Worm (Caenorhabditis elegans) whole organism, L3 larva: Measurements from ENCODE around the gene F44E2.7.

Source experiments
- R02D3.7 ChIP-seq: fragments of 150-350 bp; optimal IDR thresholded peaks from 2 replicates; lab custom pipeline; 2014; ENCODE audit warnings: missing biosample characterization, missing genetic modification characterization
- ZK546.5 ChIP-seq: sonication (generic microtip); optimal IDR thresholded peaks from 2 replicates; lab custom pipeline; 2017; ENCODE audit warnings: missing biosample characterization, missing genetic modification characterization
- aly-2 ChIP-seq: fragments of 150-350 bp; optimal IDR thresholded peaks from 2 replicates; lab custom pipeline; 2014; ENCODE audit warnings: missing biosample characterization, missing genetic modification characterization
- ama-1 ChIP-seq: fragments of 150-350 bp; optimal IDR thresholded peaks from 2 replicates; lab custom pipeline; 2018
- ceh-28 ChIP-seq: fragments of 150-350 bp; optimal IDR thresholded peaks from 2 replicates; lab custom pipeline; 2014; ENCODE audit warnings: missing biosample characterization, missing genetic modification reagents, missing genetic modification characterization
- ceh-82 ChIP-seq: fragments of 150-350 bp; optimal IDR thresholded peaks from 2 replicates; lab custom pipeline; 2014; ENCODE audit warnings: missing biosample characterization, missing genetic modification characterization
- daf-12 ChIP-seq: fragments of 150-350 bp; optimal IDR thresholded peaks from 2 replicates; lab custom pipeline; 2014; ENCODE audit warnings: missing biosample characterization, missing genetic modification reagents, missing genetic modification characterization
- egl-5 ChIP-seq: fragments of 150-350 bp; optimal IDR thresholded peaks from 2 replicates; lab custom pipeline; 2017; ENCODE audit warnings: missing biosample characterization, missing genetic modification reagents, missing genetic modification characterization, inconsistent platforms
- elt-1 ChIP-seq: fragments of 150-350 bp; optimal IDR thresholded peaks from 2 replicates; lab custom pipeline; 2014; ENCODE audit warnings: missing biosample characterization, missing genetic modification characterization
- elt-2 ChIP-seq: sonication (generic microtip); optimal IDR thresholded peaks from 2 replicates; lab custom pipeline; 2016; ENCODE audit warnings: missing genetic modification reagents, mild to moderate bottlenecking, missing genetic modification characterization, missing compliant biosample characterization
- elt-3 ChIP-seq, 3 experiments: fragments of 150-350 bp in 1 of 3; sonication (generic microtip) in 2 of 3; optimal IDR thresholded peaks; 2 replicates in 2 of 3; 4 replicates in 1 of 3; lab custom pipeline; 2014 to 2017; ENCODE audit warnings: missing biosample characterization in 3 of 3, missing genetic modification characterization in 3 of 3
- fkh-10 ChIP-seq: sonication (generic microtip); optimal IDR thresholded peaks from 2 replicates; lab custom pipeline; 2017; ENCODE audit warnings: missing biosample characterization, missing genetic modification reagents, missing genetic modification characterization
- fkh-2 ChIP-seq: fragments of 150-350 bp; optimal IDR thresholded peaks from 2 replicates; lab custom pipeline; 2014; ENCODE audit warnings: missing biosample characterization, missing genetic modification reagents, missing genetic modification characterization
- fos-1 ChIP-seq: fragments of 150-350 bp; optimal IDR thresholded peaks from 2 replicates; lab custom pipeline; 2014; ENCODE audit warnings: missing biosample characterization, missing genetic modification characterization
- hmg-11 ChIP-seq: sonication (generic microtip); optimal IDR thresholded peaks from 2 replicates; lab custom pipeline; 2016; ENCODE audit warnings: missing genetic modification characterization, missing compliant biosample characterization
- jun-1 ChIP-seq: fragments of 150-350 bp; optimal IDR thresholded peaks from 2 replicates; lab custom pipeline; 2014; ENCODE audit warnings: missing biosample characterization, missing genetic modification reagents, missing genetic modification characterization
- lin-39 ChIP-seq: fragments of 150-350 bp; optimal IDR thresholded peaks from 2 replicates; lab custom pipeline; 2018; ENCODE audit warnings: missing biosample characterization, missing genetic modification reagents, missing genetic modification characterization
- lsy-12 ChIP-seq: sonication (generic microtip); optimal IDR thresholded peaks from 2 replicates; lab custom pipeline; 2016; ENCODE audit warnings: mild to moderate bottlenecking, missing genetic modification characterization, missing compliant biosample characterization
- mdl-1 ChIP-seq: fragments of 150-350 bp; optimal IDR thresholded peaks from 2 replicates; lab custom pipeline; 2014; ENCODE audit warnings: missing biosample characterization, missing genetic modification characterization
- mml-1 ChIP-seq: fragments of 150-350 bp; sonication (generic microtip); optimal IDR thresholded peaks from 3 replicates; lab custom pipeline; 2014; ENCODE audit warnings: missing biosample characterization, missing genetic modification characterization
- nfya-1 ChIP-seq: sonication (generic microtip); optimal IDR thresholded peaks from 2 replicates; lab custom pipeline; 2017; ENCODE audit warnings: missing genetic modification characterization, mild to moderate bottlenecking, missing compliant biosample characterization, antibody characterized with exemption, moderate library complexity; ENCODE audit not compliant: insufficient read depth
- nhr-11 ChIP-seq: fragments of 150-350 bp; optimal IDR thresholded peaks from 2 replicates; lab custom pipeline; 2014; ENCODE audit warnings: missing biosample characterization, missing genetic modification characterization
- nhr-12 ChIP-seq: fragments of 150-350 bp; optimal IDR thresholded peaks from 2 replicates; lab custom pipeline; 2014; ENCODE audit warnings: missing biosample characterization, missing genetic modification characterization
- nhr-23 ChIP-seq: fragments of 150-350 bp; optimal IDR thresholded peaks from 2 replicates; lab custom pipeline; 2014; ENCODE audit warnings: missing biosample characterization, missing genetic modification reagents, missing genetic modification characterization
- nhr-237 ChIP-seq: fragments of 150-350 bp; optimal IDR thresholded peaks from 2 replicates; lab custom pipeline; 2014; ENCODE audit warnings: missing biosample characterization, missing genetic modification characterization
- nhr-25 ChIP-seq: sonication (generic microtip); optimal IDR thresholded peaks from 2 replicates; lab custom pipeline; 2017; ENCODE audit warnings: missing biosample characterization, missing genetic modification characterization
- nhr-28 ChIP-seq: fragments of 150-350 bp; optimal IDR thresholded peaks from 2 replicates; lab custom pipeline; 2014; ENCODE audit warnings: missing biosample characterization, missing genetic modification characterization
- nhr-43 ChIP-seq: sonication (generic microtip); optimal IDR thresholded peaks from 2 replicates; lab custom pipeline; 2016; ENCODE audit warnings: mild to moderate bottlenecking, missing genetic modification characterization, missing compliant biosample characterization; ENCODE audit not compliant: poor library complexity, severe bottlenecking
- nhr-77 ChIP-seq: fragments of 150-350 bp; optimal IDR thresholded peaks from 2 replicates; lab custom pipeline; 2014; ENCODE audit warnings: missing biosample characterization, missing genetic modification characterization
- pha-4 ChIP-seq: fragments of 150-350 bp; optimal IDR thresholded peaks from 2 replicates; lab custom pipeline; 2014; ENCODE audit warnings: missing biosample characterization, missing genetic modification reagents, missing genetic modification characterization
- pqm-1 ChIP-seq: fragments of 150-350 bp; optimal IDR thresholded peaks from 2 replicates; lab custom pipeline; 2017; ENCODE audit warnings: missing biosample characterization, missing genetic modification characterization, inconsistent platforms
- sea-2 ChIP-seq: fragments of 150-350 bp; sonication (generic microtip); optimal IDR thresholded peaks from 4 replicates; lab custom pipeline; 2014; ENCODE audit warnings: missing biosample characterization, missing genetic modification reagents, missing genetic modification characterization
- skn-1 ChIP-seq: fragments of 150-350 bp; optimal IDR thresholded peaks from 2 replicates; lab custom pipeline; 2014; ENCODE audit warnings: missing biosample characterization, missing genetic modification characterization
- snpc-4 ChIP-seq: fragments of 150-350 bp; optimal IDR thresholded peaks from 2 replicates; lab custom pipeline; 2014; ENCODE audit warnings: missing biosample characterization, missing genetic modification characterization
- tbx-2 ChIP-seq: sonication (generic microtip); optimal IDR thresholded peaks from 2 replicates; lab custom pipeline; 2016; ENCODE audit warnings: mild to moderate bottlenecking, missing genetic modification characterization, missing compliant biosample characterization
- unc-62 ChIP-seq: fragments of 150-350 bp; sonication (generic microtip); optimal IDR thresholded peaks from 4 replicates; lab custom pipeline; 2014; ENCODE audit warnings: missing biosample characterization, missing genetic modification reagents, missing genetic modification characterization
- zag-1 ChIP-seq: fragments of 150-350 bp; optimal IDR thresholded peaks from 2 replicates; lab custom pipeline; 2014; ENCODE audit warnings: missing biosample characterization, missing genetic modification characterization
- ztf-11 ChIP-seq: fragments of 150-350 bp; optimal IDR thresholded peaks from 2 replicates; lab custom pipeline; 2014; ENCODE audit warnings: missing biosample characterization, missing genetic modification characterization
- ztf-4 ChIP-seq: fragments of 150-350 bp; optimal IDR thresholded peaks from 2 replicates; lab custom pipeline; 2014; ENCODE audit warnings: missing biosample characterization, missing genetic modification characterization

The F44E2.7 gene

DNA sequence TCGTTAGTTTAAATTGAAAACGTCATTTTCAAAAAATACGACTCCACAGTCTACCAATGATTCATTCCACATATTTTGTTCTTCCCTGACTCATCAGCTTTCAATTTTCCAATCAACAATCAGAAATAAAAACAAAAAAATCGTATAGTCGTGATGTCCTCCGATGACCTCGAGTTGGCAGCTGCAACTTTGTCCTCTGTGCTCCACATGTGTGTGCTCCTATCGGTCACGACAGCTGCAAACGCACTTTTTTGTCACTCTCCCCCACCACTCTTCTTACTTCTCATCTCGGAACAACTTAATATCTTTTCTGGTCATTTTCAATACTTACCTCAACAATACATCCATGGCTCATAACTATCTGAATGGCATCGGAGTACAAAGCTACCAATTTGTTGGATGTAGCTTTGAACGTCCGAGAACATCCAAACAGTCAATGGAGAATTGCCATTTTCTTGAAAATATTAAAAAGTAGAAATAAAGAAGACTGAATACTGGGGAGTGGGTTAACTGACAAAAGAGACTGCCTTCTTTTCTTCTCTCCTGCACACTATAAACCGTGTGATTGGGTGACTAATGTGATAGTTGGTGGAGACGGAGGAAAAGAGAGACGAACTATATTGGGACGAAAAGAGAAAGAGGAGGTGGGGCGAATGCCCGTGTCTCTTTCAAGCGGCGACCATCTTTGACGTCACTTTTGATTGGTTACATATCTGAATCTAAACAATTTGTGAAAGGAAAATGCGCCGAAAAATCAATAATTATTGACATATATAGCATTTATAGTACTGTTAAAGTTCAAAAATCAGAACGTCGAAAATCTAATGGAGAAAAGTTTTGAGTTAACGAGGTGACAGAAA lies 18.9 kb upstream of the F44E2.7 start:
- TF ChIP-seq nhr-77 (tag; lab: Kevin White, UChicago), result no peak
- TF ChIP-seq nhr-28 (tag; lab: Kevin White, UChicago), result no peak
- TF ChIP-seq pqm-1, result peak; percentile 30
- no peak for TF ChIP-seq nhr-237 (tag; lab: Kevin White, UChicago)
- TF ChIP-seq jun-1 (tag; lab: Kevin White, UChicago), result peak; percentile 49
- no peak for TF ChIP-seq fkh-2 (tag; lab: Kevin White, UChicago)
- no peak for TF ChIP-seq elt-1 (tag; lab: Kevin White, UChicago)
- no peak for TF ChIP-seq snpc-4 (tag; lab: Kevin White, UChicago)
- peak; percentile 20 for TF ChIP-seq nhr-23 (tag; lab: Kevin White, UChicago)
- TF ChIP-seq fos-1 (tag; lab: Kevin White, UChicago), result no peak
- TF ChIP-seq zag-1 (tag; lab: Kevin White, UChicago), result no peak
- no peak for TF ChIP-seq nhr-11
- no peak for TF ChIP-seq aly-2 (tag; lab: Kevin White, UChicago)
- TF ChIP-seq fkh-10 (GFP tag; lab: Kevin White, UChicago), result no peak
- no peak for TF ChIP-seq nhr-43 (tag; lab: Kevin White, UChicago)
- TF ChIP-seq ZK546.5 (tag; lab: Kevin White, UChicago), result no peak
- peak; percentile 50 for TF ChIP-seq elt-2 (tag; lab: Kevin White, UChicago)
- no peak for TF ChIP-seq sea-2
- TF ChIP-seq nfya-1 (tag; lab: Kevin White, UChicago), result peak; percentile 40
- TF ChIP-seq ztf-4 (tag; lab: Kevin White, UChicago), result no peak
- no peak for TF ChIP-seq ztf-11 (tag; lab: Kevin White, UChicago)
- TF ChIP-seq nhr-12, result no peak
- no peak for TF ChIP-seq unc-62 (GFP tag; lab: Kevin White, UChicago)
- TF ChIP-seq lin-39 (tag; lab: Kevin White, UChicago), result peak; percentile 2
- TF ChIP-seq ceh-82, result no peak
- no peak for TF ChIP-seq skn-1
- TF ChIP-seq tbx-2 (tag; lab: Kevin White, UChicago), result no peak
- TF ChIP-seq lsy-12, result peak; percentile 20
- TF ChIP-seq ceh-28 (tag; lab: Kevin White, UChicago), result peak; percentile 53
- peak; percentile 69 for TF ChIP-seq nhr-25 (tag; lab: Kevin White, UChicago)
- no peak for TF ChIP-seq R02D3.7
- peak; percentile 7 for TF ChIP-seq egl-5 (tag; lab: Kevin White, UChicago)
- no peak for TF ChIP-seq mdl-1 (tag; lab: Kevin White, UChicago)
- no peak for TF ChIP-seq elt-3 (tag; optimal IDR thresholded peaks at IDR 0.05; lab: Kevin White, UChicago)
- peak; percentile 42 for TF ChIP-seq pha-4 (tag; lab: Kevin White, UChicago)
- peak; percentile 56 for TF ChIP-seq ama-1 (lab: Kevin White, UChicago)
- no peak for TF ChIP-seq daf-12 (tag; lab: Kevin White, UChicago)
- no peak for TF ChIP-seq mml-1 (tag; lab: Kevin White, UChicago)

DNA sequence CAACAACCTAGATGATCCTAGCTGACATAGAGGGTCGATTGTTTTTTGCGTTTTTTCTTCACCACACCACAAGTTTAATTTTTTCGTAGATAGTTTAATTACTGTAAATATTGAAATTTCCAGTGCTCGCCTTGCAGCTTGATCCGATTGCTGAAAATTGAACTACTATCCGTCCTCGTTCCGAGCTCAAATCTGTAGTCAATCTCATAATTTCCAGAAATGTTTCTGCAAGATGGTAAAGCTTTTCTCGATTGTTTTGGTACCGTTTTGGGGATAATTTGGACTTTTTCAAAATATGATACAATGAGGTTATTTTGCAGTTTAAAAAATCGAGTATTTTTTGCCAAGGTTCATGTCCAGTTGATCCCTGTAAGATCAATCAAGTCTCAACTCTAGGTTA lies 17.8 kb upstream of the F44E2.7 start:
- TF ChIP-seq hmg-11 (tag; lab: Kevin White, UChicago), result no peak
- no peak for TF ChIP-seq daf-12 (tag; lab: Kevin White, UChicago)
- no peak for TF ChIP-seq nfya-1 (tag; lab: Kevin White, UChicago)
- TF ChIP-seq skn-1, result no peak
- no peak for TF ChIP-seq ama-1 (lab: Kevin White, UChicago)
- TF ChIP-seq pha-4 (tag; lab: Kevin White, UChicago), result no peak
- TF ChIP-seq jun-1 (tag; lab: Kevin White, UChicago), result no peak
- no peak for TF ChIP-seq elt-3 (tag; optimal IDR thresholded peaks at IDR 0.05; lab: Kevin White, UChicago)
- no peak for TF ChIP-seq snpc-4 (tag; lab: Kevin White, UChicago)
